Worm (Caenorhabditis elegans) whole organism, late embryonic: ENCODE data around the gene txt-6.

ENCODE experiments used
- C08G9.2 ChIP-seq: sonication (generic microtip); optimal IDR thresholded peaks from 2 replicates; lab custom pipeline; 2016; ENCODE audit warnings: mild to moderate bottlenecking, missing genetic modification characterization, moderate library complexity, missing compliant biosample characterization
- C38D4.7 ChIP-seq: fragments of 200-800 bp; sonication (Bioruptor generic); optimal IDR thresholded peaks from 2 replicates; lab custom pipeline; 2018; ENCODE audit warnings: mild to moderate bottlenecking, missing genetic modification characterization, moderate library complexity, missing compliant biosample characterization
- F13H6.1 ChIP-seq: sonication (generic microtip); optimal IDR thresholded peaks from 2 replicates; lab custom pipeline; 2016; ENCODE audit warnings: missing genetic modification characterization, missing compliant biosample characterization
- K02D7.2 ChIP-seq: sonication (generic microtip); optimal IDR thresholded peaks from 2 replicates; lab custom pipeline; 2017; ENCODE audit warnings: mild to moderate bottlenecking, missing genetic modification characterization, missing compliant biosample characterization
- K09A11.1 ChIP-seq: sonication (generic microtip); optimal IDR thresholded peaks from 2 replicates; lab custom pipeline; 2017; ENCODE audit warnings: antibody characterized with exemption, mild to moderate bottlenecking, missing genetic modification characterization, missing compliant biosample characterization; ENCODE audit not compliant: insufficient read depth
- T23F11.4 ChIP-seq: fragments of 200-800 bp; sonication (Bioruptor generic); optimal IDR thresholded peaks from 2 replicates; lab custom pipeline; 2018; ENCODE audit warnings: mild to moderate bottlenecking, missing genetic modification characterization, missing compliant biosample characterization
- ahr-1 ChIP-seq: sonication (generic microtip); optimal IDR thresholded peaks from 2 replicates; lab custom pipeline; 2016; ENCODE audit warnings: missing genetic modification characterization, missing compliant biosample characterization
- ama-1 ChIP-seq: fragments of 150-350 bp; optimal IDR thresholded peaks from 2 replicates; lab custom pipeline; 2014
- ceh-14 ChIP-seq: sonication (generic microtip); optimal IDR thresholded peaks from 2 replicates; lab custom pipeline; 2016; ENCODE audit warnings: missing genotype, missing genetic modification characterization, missing compliant biosample characterization
- ceh-18 ChIP-seq: sonication (generic microtip); optimal IDR thresholded peaks from 2 replicates; lab custom pipeline; 2016; ENCODE audit warnings: missing genetic modification characterization, missing compliant biosample characterization
- ceh-19 ChIP-seq: fragments of 200-800 bp; sonication (Bioruptor generic); optimal IDR thresholded peaks from 2 replicates; lab custom pipeline; 2018; ENCODE audit warnings: mild to moderate bottlenecking, missing genetic modification characterization, missing compliant biosample characterization
- ceh-2 ChIP-seq: sonication (generic microtip); optimal IDR thresholded peaks from 2 replicates; lab custom pipeline; 2016; ENCODE audit warnings: missing genotype, missing genetic modification characterization, missing compliant biosample characterization
- ceh-22 ChIP-seq: sonication (generic microtip); optimal IDR thresholded peaks from 2 replicates; lab custom pipeline; 2017; ENCODE audit warnings: missing biosample characterization, missing genetic modification characterization
- ceh-24 ChIP-seq: sonication (generic microtip); optimal IDR thresholded peaks from 2 replicates; lab custom pipeline; 2016; ENCODE audit warnings: mild to moderate bottlenecking, missing genetic modification characterization, missing compliant biosample characterization
- ceh-30 ChIP-seq: fragments of 150-350 bp; optimal IDR thresholded peaks from 2 replicates; lab custom pipeline; 2014; ENCODE audit warnings: missing biosample characterization, missing genetic modification characterization
- ceh-31 ChIP-seq: sonication (generic microtip); optimal IDR thresholded peaks from 2 replicates; lab custom pipeline; 2016; ENCODE audit warnings: missing genetic modification characterization, missing compliant biosample characterization
- ceh-34 ChIP-seq: sonication (generic microtip); optimal IDR thresholded peaks from 2 replicates; lab custom pipeline; 2016; ENCODE audit warnings: mild to moderate bottlenecking, missing genetic modification characterization, missing compliant biosample characterization
- ceh-45 ChIP-seq: fragments of 200-800 bp; sonication (Bioruptor generic); IDR thresholded peaks from 2 replicates; pipeline ENCODE4 v1.3.6; 2022; ENCODE audit warnings: missing genetic modification reagents, missing genetic modification characterization, missing compliant biosample characterization
- ceh-48 ChIP-seq: sonication (generic microtip); optimal IDR thresholded peaks from 2 replicates; lab custom pipeline; 2016; ENCODE audit warnings: missing genetic modification characterization, inconsistent platforms, missing compliant biosample characterization
- ceh-6 ChIP-seq: fragments of 200-800 bp; sonication (Bioruptor generic); optimal IDR thresholded peaks from 2 replicates; lab custom pipeline; 2018; ENCODE audit warnings: mild to moderate bottlenecking, missing genetic modification characterization, missing compliant biosample characterization
- che-1 ChIP-seq: sonication (generic microtip); optimal IDR thresholded peaks from 2 replicates; lab custom pipeline; 2016; ENCODE audit warnings: mild to moderate bottlenecking, missing genetic modification characterization, missing compliant biosample characterization
- dve-1 ChIP-seq: sonication (generic microtip); optimal IDR thresholded peaks from 2 replicates; lab custom pipeline; 2017; ENCODE audit warnings: antibody characterized with exemption, mild to moderate bottlenecking, missing genetic modification characterization, missing compliant biosample characterization
- gmeb-2 ChIP-seq: sonication (generic microtip); optimal IDR thresholded peaks from 2 replicates; lab custom pipeline; 2016; ENCODE audit warnings: missing genetic modification characterization, inconsistent platforms, missing compliant biosample characterization
- hlh-13 ChIP-seq: fragments of 200-800 bp; sonication (Bioruptor generic); optimal IDR thresholded peaks from 2 replicates; lab custom pipeline; 2018; ENCODE audit warnings: mild to moderate bottlenecking, missing genetic modification characterization, missing compliant biosample characterization
- hlh-15 ChIP-seq: sonication (generic microtip); optimal IDR thresholded peaks from 2 replicates; lab custom pipeline; 2016; ENCODE audit warnings: missing genetic modification characterization, missing compliant biosample characterization
- hlh-30 ChIP-seq: sonication (generic microtip); optimal IDR thresholded peaks from 2 replicates; lab custom pipeline; 2017; ENCODE audit warnings: antibody characterized with exemption, missing genetic modification characterization, missing compliant biosample characterization; ENCODE audit not compliant: insufficient read depth
- hlh-6 ChIP-seq: sonication (generic microtip); optimal IDR thresholded peaks from 2 replicates; lab custom pipeline; 2016; ENCODE audit warnings: missing genotype, missing genetic modification characterization, missing compliant biosample characterization
- hlh-8 ChIP-seq: sonication (generic microtip); optimal IDR thresholded peaks from 2 replicates; lab custom pipeline; 2016; ENCODE audit warnings: missing genotype, missing genetic modification characterization, missing compliant biosample characterization
- lim-6 ChIP-seq: sonication (generic microtip); optimal IDR thresholded peaks from 2 replicates; lab custom pipeline; 2016; ENCODE audit warnings: missing genetic modification characterization, missing compliant biosample characterization
- lin-11 ChIP-seq: fragments of 200-800 bp; sonication (Bioruptor generic); optimal IDR thresholded peaks from 2 replicates; lab custom pipeline; 2018; ENCODE audit warnings: mild to moderate bottlenecking, missing genetic modification characterization, missing compliant biosample characterization
- madf-2 ChIP-seq: sonication (generic microtip); optimal IDR thresholded peaks from 2 replicates; lab custom pipeline; 2017; ENCODE audit warnings: missing genetic modification characterization, missing compliant biosample characterization
- mec-3 ChIP-seq: sonication (generic microtip); optimal IDR thresholded peaks from 2 replicates; lab custom pipeline; 2016; ENCODE audit warnings: borderline replicate concordance, missing genetic modification characterization, missing compliant biosample characterization
- nfya-1 ChIP-seq: sonication (generic microtip); optimal IDR thresholded peaks from 2 replicates; lab custom pipeline; 2017; ENCODE audit warnings: missing genetic modification characterization, mild to moderate bottlenecking, missing compliant biosample characterization, antibody characterized with exemption, moderate library complexity
- nhr-11 ChIP-seq: fragments of 150-350 bp; optimal IDR thresholded peaks from 2 replicates; lab custom pipeline; 2014; ENCODE audit warnings: missing biosample characterization, missing genetic modification characterization
- nhr-232 ChIP-seq: sonication (generic microtip); optimal IDR thresholded peaks from 2 replicates; lab custom pipeline; 2016; ENCODE audit warnings: missing genetic modification characterization, missing compliant biosample characterization
- npax-4 ChIP-seq: sonication (generic microtip); optimal IDR thresholded peaks from 2 replicates; lab custom pipeline; 2016; ENCODE audit warnings: missing genetic modification characterization, missing compliant biosample characterization
- odd-2 ChIP-seq: sonication (generic microtip); optimal IDR thresholded peaks from 2 replicates; lab custom pipeline; 2017; ENCODE audit warnings: antibody characterized with exemption, mild to moderate bottlenecking, missing genetic modification characterization, missing compliant biosample characterization
- pag-3 ChIP-seq: sonication (generic microtip); optimal IDR thresholded peaks from 2 replicates; lab custom pipeline; 2016; ENCODE audit warnings: missing compliant biosample characterization, missing genetic modification characterization, borderline replicate concordance
- pat-9 ChIP-seq: fragments of 200-800 bp; sonication (Bioruptor generic); optimal IDR thresholded peaks from 2 replicates; lab custom pipeline; 2018; ENCODE audit warnings: mild to moderate bottlenecking, missing genetic modification characterization, moderate library complexity, missing compliant biosample characterization
- pha-4 ChIP-seq: fragments of 150-350 bp; optimal IDR thresholded peaks from 2 replicates; lab custom pipeline; 2018; ENCODE audit warnings: missing biosample characterization, missing genetic modification reagents, missing genetic modification characterization
- pros-1 ChIP-seq: fragments of 150-350 bp; optimal IDR thresholded peaks from 2 replicates; lab custom pipeline; 2014; ENCODE audit warnings: missing biosample characterization, missing genetic modification reagents, missing genetic modification characterization
- ref-2 ChIP-seq: sonication (generic microtip); optimal IDR thresholded peaks from 2 replicates; lab custom pipeline; 2016; ENCODE audit warnings: missing genetic modification characterization, missing compliant biosample characterization
- sdc-2 ChIP-seq: sonication (generic microtip); optimal IDR thresholded peaks from 2 replicates; lab custom pipeline; 2016; ENCODE audit warnings: missing genotype, missing genetic modification characterization, missing compliant biosample characterization
- sox-2 ChIP-seq: fragments of 200-800 bp; sonication (Bioruptor generic); IDR thresholded peaks from 2 replicates; pipeline ENCODE4 v1.3.6; 2022; ENCODE audit warnings: missing genetic modification reagents, missing genetic modification characterization, missing compliant biosample characterization
- sox-4 ChIP-seq: sonication (generic microtip); optimal IDR thresholded peaks from 2 replicates; lab custom pipeline; 2017; ENCODE audit warnings: mild to moderate bottlenecking, missing genetic modification characterization, inconsistent platforms, missing compliant biosample characterization
- syd-9 ChIP-seq: sonication (generic microtip); optimal IDR thresholded peaks from 2 replicates; lab custom pipeline; 2016; ENCODE audit warnings: mild to moderate bottlenecking, missing genetic modification characterization, moderate library complexity, missing compliant biosample characterization
- tbx-7 ChIP-seq: sonication (generic microtip); optimal IDR thresholded peaks from 2 replicates; lab custom pipeline; 2016; ENCODE audit warnings: missing genotype, missing genetic modification characterization, missing compliant biosample characterization
- ttx-3 ChIP-seq: sonication (generic microtip); optimal IDR thresholded peaks from 2 replicates; lab custom pipeline; 2016; ENCODE audit warnings: missing genetic modification reagents, missing genetic modification characterization, missing compliant biosample characterization
- unc-42 ChIP-seq: sonication (generic microtip); optimal IDR thresholded peaks from 2 replicates; lab custom pipeline; 2016; ENCODE audit warnings: missing genotype, missing genetic modification characterization, missing compliant biosample characterization
- zip-5 ChIP-seq: sonication (generic microtip); optimal IDR thresholded peaks from 2 replicates; lab custom pipeline; 2016; ENCODE audit warnings: missing genetic modification characterization, missing compliant biosample characterization
- ztf-16 ChIP-seq: sonication (generic microtip); optimal IDR thresholded peaks from 2 replicates; lab custom pipeline; 2017; ENCODE audit warnings: missing genetic modification characterization, missing compliant biosample characterization

Gene txt-6

DNA sequence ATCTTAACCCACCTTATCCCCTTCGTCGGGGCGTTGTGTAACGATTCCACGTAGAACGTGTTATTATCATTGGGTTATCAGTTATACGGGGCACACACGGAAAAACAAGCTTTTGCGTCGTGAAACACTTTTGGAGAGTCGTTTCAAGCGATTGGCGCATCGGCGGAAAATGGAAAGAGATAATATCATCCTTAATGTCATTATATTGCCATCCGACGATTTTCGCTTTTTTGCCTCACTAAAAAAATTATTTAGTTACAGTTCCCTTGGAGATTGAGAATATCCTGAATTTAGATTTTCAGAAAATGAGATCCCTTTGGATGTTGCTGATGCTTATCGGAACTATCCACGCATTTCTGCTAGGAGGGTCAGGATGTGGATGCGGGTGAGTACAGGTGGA lies 41.8 kb upstream of the txt-6 start, which contains the start of gene F41F3.8:
TSS of gene F41F3.8 (plus strand) at position 301 of the 400 bp plus-strand sequence.
- TF ChIP-seq hlh-6 (tag; lab: Kevin White, UChicago) (no peak), zip-5 (tag; lab: Kevin White, UChicago) (no peak), ceh-48 (no peak), K02D7.2 (no peak), sox-4 (tag; lab: Kevin White, UChicago) (no peak), ref-2 (no peak), ceh-22 (no peak), lim-6 (tag; lab: Kevin White, UChicago) (no peak), mec-3 (tag; lab: Kevin White, UChicago) (no peak), sdc-2 (no peak), ttx-3 (tag; lab: Kevin White, UChicago) (no peak), nhr-232 (no peak), nhr-11 (no peak), pha-4 (no peak)

DNA sequence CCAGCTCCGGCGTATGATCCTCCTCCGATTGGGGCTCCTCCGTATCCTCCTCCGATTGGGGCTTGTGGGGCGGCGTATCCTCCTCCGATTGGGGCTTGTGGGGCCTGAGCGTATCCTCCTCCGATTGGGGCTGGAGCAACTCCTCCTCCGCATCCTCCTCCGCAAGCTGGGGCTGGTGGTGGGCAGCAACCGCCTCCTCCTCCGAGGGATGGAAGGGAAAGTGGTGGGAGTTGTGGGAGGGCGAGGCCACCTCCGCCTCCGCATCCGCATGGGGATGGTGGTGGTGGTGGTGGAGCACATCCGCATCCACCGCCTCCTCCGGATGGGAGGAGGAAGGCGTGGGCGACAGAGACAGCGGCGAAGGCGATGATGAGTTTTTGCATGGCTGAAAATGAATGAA lies 41.1 kb upstream of the txt-6 start, which contains the start of gene F41F3.3:
TSS of gene F41F3.3 (minus strand) at position 383 of the 400 bp plus-strand sequence.
- TF ChIP-seq hlh-15 (tag; lab: Kevin White, UChicago) (no peak), ahr-1 (tag; lab: Kevin White, UChicago) (no peak), pha-4 (no peak), tbx-7 (no peak), unc-42 (tag; lab: Kevin White, UChicago) (no peak), K09A11.1 (tag; lab: Kevin White, UChicago) (no peak), nhr-232 (no peak), che-1 (tag; lab: Kevin White, UChicago) (no peak), dve-1 (tag; lab: Kevin White, UChicago) (no peak), ceh-34 (tag; lab: Kevin White, UChicago) (no peak), ceh-31 (tag; lab: Kevin White, UChicago) (peak; percentile 21), syd-9 (tag; lab: Kevin White, UChicago) (no peak), ref-2 (peak; percentile 50), K02D7.2 (peak; percentile 15), ceh-14 (tag; lab: Kevin White, UChicago) (peak; percentile 29), gmeb-2 (tag; lab: Kevin White, UChicago) (peak; percentile 24), madf-2 (tag; lab: Kevin White, UChicago) (peak; percentile 42), pag-3 (no peak), ceh-24 (no peak), C38D4.7 (GFP tag; lab: Kevin White, UChicago) (no peak), sox-4 (tag; lab: Kevin White, UChicago) (peak; percentile 43), ztf-16 (peak; percentile 70), pat-9 (tag; lab: Kevin White, UChicago) (no peak), ceh-30 (tag; lab: Kevin White, UChicago) (no peak), pros-1 (tag; lab: Kevin White, UChicago) (no peak), hlh-13 (GFP tag; lab: Kevin White, UChicago) (no peak), hlh-8 (tag; lab: Kevin White, UChicago) (no peak), hlh-30 (tag; lab: Kevin White, UChicago) (no peak), ama-1 (lab: Kevin White, UChicago) (no peak), T23F11.4 (GFP tag; lab: Kevin White, UChicago) (peak; percentile 93), ceh-18 (tag; lab: Kevin White, UChicago) (no peak), nhr-11 (no peak), sdc-2 (no peak), npax-4 (tag; lab: Kevin White, UChicago) (no peak), hlh-6 (tag; lab: Kevin White, UChicago) (no peak), odd-2 (tag; lab: Kevin White, UChicago) (no peak), ceh-2 (tag; lab: Kevin White, UChicago) (peak; percentile 24), ceh-6 (GFP tag; lab: Kevin White, UChicago) (peak; percentile 32), ceh-45 (GFP tag; lab: Robert Waterston, UW) (0 out of 2 replicates have a peak, but pooled peaks have one; percentile 29), lin-11 (tag; lab: Kevin White, UChicago) (peak; percentile 1), ceh-19 (GFP tag; lab: Kevin White, UChicago) (no peak), ceh-48 (no peak), F13H6.1 (tag; lab: Kevin White, UChicago) (peak; percentile 49), nfya-1 (tag; lab: Kevin White, UChicago) (no peak), lim-6 (tag; lab: Kevin White, UChicago) (no peak), C08G9.2 (tag; lab: Kevin White, UChicago) (no peak), sox-2 (GFP tag; lab: Robert Waterston, UW) (no peak)
